Worm (Caenorhabditis elegans): ENCODE measurements around the gene pho-13.

The pho-13 gene

DNA sequence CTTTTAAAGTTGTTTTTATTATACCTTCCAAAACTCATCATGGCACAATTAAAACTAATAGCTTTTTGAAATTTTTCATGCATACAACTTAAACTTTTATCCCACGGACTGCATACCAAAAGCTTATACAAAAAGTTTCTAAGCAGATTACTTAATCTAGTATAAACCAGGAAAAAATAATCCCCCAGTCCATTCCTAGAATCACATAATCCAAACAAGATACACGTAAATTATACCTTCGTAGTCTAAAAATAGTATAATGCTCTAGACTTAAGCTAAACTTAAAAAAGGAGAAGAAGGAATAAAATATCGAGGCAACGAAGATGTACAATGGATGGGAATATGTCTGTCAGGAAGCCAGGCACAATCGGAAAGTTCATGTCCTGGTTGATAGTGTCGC, 11.6 kb downstream of the pho-13 start:
- TF ChIP-seq egl-5 (tag; optimal IDR thresholded peaks at IDR 0.05) (no peak), elt-3 (tag; optimal IDR thresholded peaks at IDR 0.05) (no peak), zag-1 (tag; optimal IDR thresholded peaks at IDR 0.05) (no peak), nhr-77 (tag; optimal IDR thresholded peaks at IDR 0.05) (no peak), hmg-11 (tag; optimal IDR thresholded peaks at IDR 0.05) (no peak), elt-1 (tag; optimal IDR thresholded peaks at IDR 0.05) (no peak), pqm-1 (tag; optimal IDR thresholded peaks at IDR 0.05) (no peak), ceh-82 (tag; optimal IDR thresholded peaks at IDR 0.05) (no peak), lin-15B (tag; optimal IDR thresholded peaks at IDR 0.05) (no peak), elt-2 (tag; optimal IDR thresholded peaks at IDR 0.05) (no peak), nhr-12 (tag; optimal IDR thresholded peaks at IDR 0.05) (no peak), unc-39 (tag; optimal IDR thresholded peaks at IDR 0.05) (no peak), ZK546.5 (tag; optimal IDR thresholded peaks at IDR 0.05) (no peak), nhr-43 (tag; optimal IDR thresholded peaks at IDR 0.05; ENCODE audit: poor library complexity, severe bottlenecking) (no peak), nhr-25 (tag; optimal IDR thresholded peaks at IDR 0.05) (no peak)

DNA sequence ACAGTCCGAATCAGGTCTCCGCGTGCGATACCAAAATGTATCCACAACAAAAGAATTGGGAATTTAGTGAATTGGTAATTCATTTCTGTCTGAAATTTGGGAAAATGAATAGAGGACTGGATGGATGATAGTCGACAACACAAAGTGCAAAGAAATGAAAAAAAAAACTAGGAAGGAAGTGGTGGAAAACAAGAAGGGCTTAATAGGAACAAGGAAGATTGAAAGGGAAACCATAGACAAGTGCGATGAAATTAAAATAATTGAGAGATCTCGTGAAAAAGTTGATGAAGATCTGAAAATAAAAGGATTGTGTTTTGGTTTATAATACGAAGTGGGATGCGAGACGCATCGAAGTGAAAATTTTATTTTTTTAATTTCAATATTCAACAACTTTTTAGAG, 12.7 kb downstream of the pho-13 start, which contains the start of gene F07H5.7:
Gene F07H5.7 (minus strand): TSS at position 101 of the 400 bp plus-strand sequence.
- no peak for TF ChIP-seq ZK546.5 (tag; optimal IDR thresholded peaks at IDR 0.05)
- TF ChIP-seq nhr-28 (tag; optimal IDR thresholded peaks at IDR 0.05) = no peak
- TF ChIP-seq ceh-16 (tag; optimal IDR thresholded peaks at IDR 0.05) = no peak
- TF ChIP-seq ztf-11 (tag; optimal IDR thresholded peaks at IDR 0.05) = no peak
- no peak for TF ChIP-seq nhr-43 (tag; optimal IDR thresholded peaks at IDR 0.05; ENCODE audit: poor library complexity, severe bottlenecking)
- TF ChIP-seq ceh-82 (tag; optimal IDR thresholded peaks at IDR 0.05) = no peak

DNA sequence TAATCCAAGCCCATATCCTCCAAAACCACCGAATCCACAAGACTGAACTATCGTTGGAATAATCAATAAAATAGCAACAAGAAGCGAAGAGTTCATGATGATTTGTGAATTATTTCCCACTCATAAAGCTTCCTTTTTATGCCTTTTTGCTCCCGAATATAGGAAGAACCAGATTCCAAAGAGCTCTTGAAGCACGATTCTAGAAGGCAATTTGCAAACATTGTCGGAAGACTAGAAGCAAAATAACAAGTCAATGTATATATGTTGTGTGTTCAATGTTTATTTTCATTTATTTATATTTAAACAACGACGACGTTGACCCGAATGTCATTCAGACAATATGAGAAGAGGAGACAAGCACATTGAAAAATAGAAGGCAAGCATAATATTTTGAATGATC, 14.2 kb downstream of the pho-13 start, which contains the start of gene idpa-2:
Gene idpa-2 (minus strand): TSS at position 101 of the 400 bp plus-strand sequence.
- no peak for TF ChIP-seq nhr-237 (tag; optimal IDR thresholded peaks at IDR 0.05)
- TF ChIP-seq ama-1 (optimal IDR thresholded peaks at IDR 0.05) = no peak
- TF ChIP-seq ceh-82 (tag; optimal IDR thresholded peaks at IDR 0.05) = no peak
- TF ChIP-seq lin-39 (tag; optimal IDR thresholded peaks at IDR 0.05) = no peak
- no peak for TF ChIP-seq jun-1 (tag; optimal IDR thresholded peaks at IDR 0.05)
- TF ChIP-seq nhr-12 (tag; optimal IDR thresholded peaks at IDR 0.05) = no peak
- no peak for TF ChIP-seq mml-1 (tag; optimal IDR thresholded peaks at IDR 0.05)
- no peak for TF ChIP-seq nhr-28 (tag; optimal IDR thresholded peaks at IDR 0.05)
- no peak for TF ChIP-seq ztf-4 (tag; optimal IDR thresholded peaks at IDR 0.05)
- TF ChIP-seq egl-27 (tag; optimal IDR thresholded peaks at IDR 0.05) = no peak

DNA sequence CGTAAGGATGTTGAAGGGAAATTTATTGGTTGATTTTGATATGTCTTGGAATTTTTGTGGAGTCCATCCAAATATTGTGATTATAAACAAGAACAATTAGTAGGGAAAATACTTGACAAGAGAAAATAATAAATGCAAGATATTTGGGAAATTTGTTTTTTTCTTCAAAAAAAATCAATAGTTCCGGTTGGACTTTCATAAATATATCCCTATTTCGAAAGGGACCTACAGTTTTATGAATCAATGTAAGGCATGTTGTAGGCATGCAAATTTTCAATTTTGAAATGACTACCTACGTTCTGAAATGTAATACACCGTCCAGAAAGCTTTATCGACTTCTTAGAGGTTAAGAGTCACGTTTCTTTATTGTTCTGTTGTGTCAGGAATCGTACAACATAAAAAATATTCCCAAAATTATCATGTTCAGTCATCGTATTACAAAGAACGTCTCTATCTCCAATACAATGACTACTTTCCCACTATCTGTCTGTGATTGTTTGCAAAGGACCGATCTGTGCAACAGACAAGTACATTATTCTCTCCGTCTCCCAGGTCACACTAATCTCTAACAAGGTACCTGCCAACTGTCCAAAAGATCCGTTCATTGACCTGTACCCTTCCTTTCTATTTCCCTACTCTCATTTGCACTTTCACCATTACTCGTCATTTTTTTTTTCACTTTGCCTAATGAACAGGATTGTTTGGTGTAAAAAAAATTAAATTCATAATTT, 16.8 kb downstream of the pho-13 start, which contains the start of gene F07H5.13:
Gene F07H5.13 (plus strand): TSS at position 730 of the 731 bp plus-strand sequence.
- TF ChIP-seq eor-1 (tag; optimal IDR thresholded peaks at IDR 0.05) (no peak), tbx-2 (tag; optimal IDR thresholded peaks at IDR 0.05) (peak; percentile 52), nhr-23 (tag; optimal IDR thresholded peaks at IDR 0.05) (peak; percentile 17), ztf-4 (tag; optimal IDR thresholded peaks at IDR 0.05) (peak; percentile 71), skn-1 (tag; optimal IDR thresholded peaks at IDR 0.05) (no peak), elt-1 (tag; optimal IDR thresholded peaks at IDR 0.05) (peak; percentile 2), elt-2 (tag; optimal IDR thresholded peaks at IDR 0.05) (peak; percentile 48), nhr-12 (tag; optimal IDR thresholded peaks at IDR 0.05) (no peak), ama-1 (optimal IDR thresholded peaks at IDR 0.05) (peak; percentile 94), lsy-12 (tag; optimal IDR thresholded peaks at IDR 0.05) (peak; percentile 70), nhr-77 (tag; optimal IDR thresholded peaks at IDR 0.05) (peak; percentile 17), fkh-2 (tag; optimal IDR thresholded peaks at IDR 0.05) (no peak), nhr-43 (tag; optimal IDR thresholded peaks at IDR 0.05; ENCODE audit: poor library complexity, severe bottlenecking) (peak; percentile 87), pha-4 (tag; optimal IDR thresholded peaks at IDR 0.05) (peak; percentile 30), nhr-237 (tag; optimal IDR thresholded peaks at IDR 0.05) (no peak), nhr-25 (tag; optimal IDR thresholded peaks at IDR 0.05) (peak; percentile 58)

DNA sequence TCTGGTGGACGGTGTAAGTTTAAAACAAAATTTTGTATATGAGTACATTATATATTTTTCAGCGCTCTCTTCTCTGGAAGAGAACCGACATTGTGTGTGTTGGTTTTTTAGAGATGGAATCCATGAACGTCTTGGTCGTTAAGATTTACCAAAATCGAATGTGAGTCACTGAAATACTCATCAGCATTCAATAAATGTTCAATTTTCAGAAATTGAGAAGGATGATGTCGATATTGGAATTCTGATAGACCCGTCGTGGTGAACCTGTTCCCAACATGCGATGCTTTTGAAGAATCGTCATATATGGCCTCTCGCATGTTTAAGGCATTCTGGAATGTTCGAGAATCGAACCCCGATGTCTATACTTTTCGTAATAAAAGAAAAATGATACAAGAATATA, 18.1 kb downstream of the pho-13 start:
- TF ChIP-seq lsy-12 (tag; optimal IDR thresholded peaks at IDR 0.05) (peak; percentile 21), ama-1 (optimal IDR thresholded peaks at IDR 0.05) (no peak)
